Worm (Caenorhabditis elegans) whole organism, L1 larva: ENCODE data around the gene set-3.

Experiments
- alr-1 ChIP-seq: fragments of 200-800 bp; sonication (Bioruptor generic); optimal IDR thresholded peaks from 2 replicates; lab custom pipeline; 2018; ENCODE audit warnings: borderline replicate concordance, mild to moderate bottlenecking, missing genetic modification characterization, missing compliant biosample characterization
- ceh-8 ChIP-seq: fragments of 200-800 bp; sonication (Bioruptor generic); optimal IDR thresholded peaks from 2 replicates; lab custom pipeline; 2018; ENCODE audit warnings: mild to moderate bottlenecking, missing genetic modification characterization, moderate library complexity, missing compliant biosample characterization
- ceh-88 ChIP-seq: fragments of 200-800 bp; sonication (Bioruptor generic); IDR thresholded peaks from 2 replicates; pipeline ENCODE4 v1.3.6; 2022; ENCODE audit warnings: missing genetic modification characterization, missing compliant biosample characterization
- egl-27 ChIP-seq, 2 experiments: fragments of 150-350 bp in 1 of 2; sonication (generic microtip); optimal IDR thresholded peaks; 3 replicates each; lab custom pipeline; 2017 to 2018; ENCODE audit warnings: missing biosample characterization in 2 of 2, missing genetic modification characterization in 2 of 2, missing genetic modification reagents in 2 of 2
- lsy-2 ChIP-seq, 2 experiments: fragments of 150-350 bp; optimal IDR thresholded peaks; 2 replicates each; lab custom pipeline; 2014; ENCODE audit warnings: missing biosample characterization in 2 of 2, missing genetic modification characterization in 2 of 2
- nhr-19 ChIP-seq: fragments of 200-800 bp; sonication (Bioruptor generic); conservative IDR thresholded peaks from 2 replicates; pipeline ENCODE4 v1.3.6; 2022; ENCODE audit warnings: missing genetic modification characterization, missing compliant biosample characterization
- nhr-237 ChIP-seq: fragments of 150-350 bp; optimal IDR thresholded peaks from 2 replicates; lab custom pipeline; 2014; ENCODE audit warnings: missing biosample characterization, missing genetic modification characterization
- nhr-28 ChIP-seq: fragments of 150-350 bp; optimal IDR thresholded peaks from 2 replicates; lab custom pipeline; 2014; ENCODE audit warnings: missing biosample characterization, missing genetic modification characterization
- nhr-84 ChIP-seq: sonication (generic microtip); optimal IDR thresholded peaks from 2 replicates; lab custom pipeline; 2017; ENCODE audit warnings: missing biosample characterization, missing genetic modification characterization
- snpc-4 ChIP-seq: fragments of 150-350 bp; optimal IDR thresholded peaks from 2 replicates; lab custom pipeline; 2014; ENCODE audit warnings: missing biosample characterization, missing genetic modification characterization
- unc-62 ChIP-seq: fragments of 150-350 bp; optimal IDR thresholded peaks from 2 replicates; lab custom pipeline; 2014; ENCODE audit warnings: missing biosample characterization, missing genetic modification reagents, missing genetic modification characterization
- ztf-4 ChIP-seq: fragments of 150-350 bp; optimal IDR thresholded peaks from 2 replicates; lab custom pipeline; 2014; ENCODE audit warnings: missing biosample characterization, missing genetic modification characterization

DNA sequence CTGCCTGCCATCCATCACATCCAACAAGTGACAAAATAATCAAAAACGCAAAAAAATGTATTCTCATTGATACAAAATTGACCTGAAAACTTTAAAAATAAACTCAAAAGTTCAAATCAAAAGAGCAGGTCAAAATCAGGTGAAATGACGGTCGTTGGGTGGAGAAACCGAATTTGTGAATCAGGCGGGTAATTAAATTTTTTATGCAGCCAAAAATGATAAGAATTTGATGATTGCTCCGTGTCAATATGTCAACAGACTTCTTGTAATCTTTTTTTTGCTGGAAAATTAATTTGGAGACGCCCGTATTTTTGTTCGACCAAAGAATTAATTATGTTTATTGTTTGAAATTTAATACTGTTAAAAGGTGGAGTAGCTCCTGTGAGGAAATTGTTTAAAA lies 19.5 kb upstream of the set-3 start, which contains the start of gene ncx-6:
- TF ChIP-seq ztf-4 (tag; lab: Kevin White, UChicago) (no peak), unc-62 (GFP tag; lab: Kevin White, UChicago) (no peak), nhr-28 (tag; lab: Kevin White, UChicago) (no peak), nhr-19 (GFP tag; lab: Robert Waterston, UW) (no peak), alr-1 (tag; lab: Kevin White, UChicago) (no peak), nhr-84 (tag; lab: Kevin White, UChicago) (no peak), ceh-8 (GFP tag; lab: Kevin White, UChicago) (no peak), egl-27 (tag; optimal IDR thresholded peaks at IDR 0.05; lab: Kevin White, UChicago) (no peak), lsy-2 (tag; optimal IDR thresholded peaks at IDR 0.05; lab: Kevin White, UChicago) (no peak), ceh-88 (GFP tag; lab: Robert Waterston, UW) (no peak), nhr-237 (no peak), snpc-4 (no peak)
